Worm (Caenorhabditis elegans) whole organism, L2 larva: ENCODE measurements around the gene otpl-2.

Experiments
- alr-1 ChIP-seq: fragments of 150-350 bp; optimal IDR thresholded peaks from 2 replicates; lab custom pipeline; 2014; ENCODE audit warnings: missing biosample characterization, missing genetic modification characterization
- ama-1 ChIP-seq: fragments of 150-350 bp; optimal IDR thresholded peaks from 2 replicates; lab custom pipeline; 2018; ENCODE audit warnings: inconsistent platforms
- blmp-1 ChIP-seq: sonication (generic microtip); optimal IDR thresholded peaks from 2 replicates; lab custom pipeline; 2017; ENCODE audit warnings: missing genetic modification characterization, mild to moderate bottlenecking, missing compliant biosample characterization, antibody characterized with exemption, moderate library complexity; ENCODE audit not compliant: insufficient read depth
- crh-2 ChIP-seq: sonication (generic microtip); optimal IDR thresholded peaks from 2 replicates; lab custom pipeline; 2017; ENCODE audit warnings: missing biosample characterization, missing genetic modification characterization
- lin-11 ChIP-seq: fragments of 150-350 bp; sonication (generic microtip); optimal IDR thresholded peaks from 2 replicates; lab custom pipeline; 2014; ENCODE audit warnings: missing biosample characterization, missing genetic modification characterization, inconsistent platforms, mixed read lengths
- nhr-12 ChIP-seq: fragments of 150-350 bp; optimal IDR thresholded peaks from 2 replicates; lab custom pipeline; 2014; ENCODE audit warnings: missing biosample characterization, missing genetic modification characterization
- nhr-237 ChIP-seq: fragments of 150-350 bp; optimal IDR thresholded peaks from 2 replicates; lab custom pipeline; 2014; ENCODE audit warnings: missing biosample characterization, missing genetic modification characterization
- nhr-25 ChIP-seq: fragments of 150-350 bp; sonication (generic microtip); optimal IDR thresholded peaks from 3 replicates; lab custom pipeline; 2014; ENCODE audit warnings: missing biosample characterization, missing genetic modification characterization
- skn-1 ChIP-seq: sonication (generic microtip); optimal IDR thresholded peaks from 2 replicates; lab custom pipeline; 2017; ENCODE audit warnings: missing biosample characterization, missing genetic modification characterization
- unc-55 ChIP-seq: fragments of 150-350 bp; sonication (generic microtip); optimal IDR thresholded peaks from 3 replicates; lab custom pipeline; 2014; ENCODE audit warnings: missing biosample characterization, missing genetic modification reagents, missing genetic modification characterization
- ztf-4 ChIP-seq: fragments of 150-350 bp; optimal IDR thresholded peaks from 2 replicates; lab custom pipeline; 2014; ENCODE audit warnings: missing biosample characterization, missing genetic modification characterization

- TF ChIP-seq skn-1 (no peak), nhr-12 (no peak), ztf-4 (tag; lab: Kevin White, UChicago) (no peak), alr-1 (tag; lab: Kevin White, UChicago) (no peak), blmp-1 (tag; lab: Kevin White, UChicago) (no peak), nhr-237 (tag; lab: Kevin White, UChicago) (no peak), unc-55 (GFP tag; lab: Kevin White, UChicago) (no peak), crh-2 (tag; lab: Kevin White, UChicago) (no peak), nhr-25 (tag; lab: Kevin White, UChicago) (no peak), lin-11 (tag; lab: Kevin White, UChicago) (no peak), ama-1 (no peak)
Measured at ce11 chrV:4043632-4044031, 29.9 kb upstream of the otpl-2 start, which contains the start of gene phat-3.
